Worm (Caenorhabditis elegans) whole organism, L4 larva: Measurements from ENCODE around the gene nuo-4.

ENCODE experiments used
- D1046.2 ChIP-seq: fragments of 200-800 bp; sonication (Bioruptor generic); IDR thresholded peaks from 2 replicates; pipeline ENCODE4 v1.3.6; 2022; ENCODE audit warnings: missing genetic modification characterization, missing compliant biosample characterization
- F10B5.3 ChIP-seq: sonication (generic microtip); optimal IDR thresholded peaks from 2 replicates; lab custom pipeline; 2016; ENCODE audit warnings: mild to moderate bottlenecking, missing genetic modification characterization, missing compliant biosample characterization
- F26F4.8 ChIP-seq: fragments of 200-800 bp; sonication (Bioruptor generic); conservative IDR thresholded peaks from 2 replicates; pipeline ENCODE4 v1.3.6; 2022; ENCODE audit warnings: missing genetic modification characterization, missing compliant biosample characterization
- F44E2.7 ChIP-seq: fragments of 200-800 bp; sonication (Bioruptor generic); IDR thresholded peaks from 2 replicates; pipeline ENCODE4 v2.1.2; 2022; ENCODE audit warnings: missing genetic modification characterization, missing compliant biosample characterization
- ZK337.2 ChIP-seq: fragments of 200-800 bp; sonication (Bioruptor generic); IDR thresholded peaks from 2 replicates; pipeline ENCODE4 v1.3.6; 2022; ENCODE audit warnings: missing genetic modification reagents, missing genetic modification characterization, missing compliant biosample characterization
- aha-1 ChIP-seq: fragments of 150-350 bp; peaks from one replicate; lab custom pipeline; 2014; ENCODE audit warnings: missing biosample characterization, missing genetic modification characterization
- ama-1 ChIP-seq: fragments of 150-350 bp; optimal IDR thresholded peaks from 2 replicates; lab custom pipeline; 2014; ENCODE audit warnings: inconsistent platforms, mixed read lengths
- arid-1 ChIP-seq: fragments of 200-800 bp; sonication (Bioruptor generic); conservative IDR thresholded peaks from 2 replicates; pipeline ENCODE4 v1.3.6; 2022; ENCODE audit warnings: missing genetic modification reagents, missing genetic modification characterization, missing compliant biosample characterization
- ceh-20 ChIP-seq: fragments of 200-800 bp; sonication (Bioruptor generic); IDR thresholded peaks from 2 replicates; pipeline ENCODE4 v1.3.6; 2022; ENCODE audit warnings: missing genetic modification reagents, missing genetic modification characterization, missing compliant biosample characterization
- ceh-28 ChIP-seq: fragments of 150-350 bp; optimal IDR thresholded peaks from 2 replicates; lab custom pipeline; 2014; ENCODE audit warnings: missing biosample characterization, missing genetic modification reagents, missing genetic modification characterization
- ceh-82 ChIP-seq: sonication (generic microtip); optimal IDR thresholded peaks from 2 replicates; lab custom pipeline; 2017; ENCODE audit warnings: missing biosample characterization, missing genetic modification characterization
- ces-1 ChIP-seq: fragments of 150-350 bp; sonication (generic microtip); optimal IDR thresholded peaks from 4 replicates; lab custom pipeline; 2014; ENCODE audit warnings: missing biosample characterization, missing genetic modification reagents, missing genetic modification characterization
- daf-19 ChIP-seq: fragments of 200-800 bp; sonication (Bioruptor generic); conservative IDR thresholded peaks from 2 replicates; pipeline ENCODE4 v1.3.6; 2022; ENCODE audit warnings: missing genetic modification characterization, missing compliant biosample characterization
- dmd-8 ChIP-seq: fragments of 200-800 bp; sonication (Bioruptor generic); IDR thresholded peaks from 2 replicates; pipeline ENCODE4 v1.3.6; 2022; ENCODE audit warnings: missing genetic modification characterization, missing compliant biosample characterization
- dpl-1 ChIP-seq: fragments of 150-350 bp; optimal IDR thresholded peaks from 2 replicates; lab custom pipeline; 2014; ENCODE audit warnings: missing biosample characterization, missing genetic modification reagents, missing genetic modification characterization
- egl-43 ChIP-seq: fragments of 200-800 bp; sonication (Bioruptor generic); IDR thresholded peaks from 2 replicates; pipeline ENCODE4 v1.3.6; 2022; ENCODE audit warnings: missing genetic modification reagents, missing genetic modification characterization, missing compliant biosample characterization
- fos-1 ChIP-seq: fragments of 150-350 bp; optimal IDR thresholded peaks from 2 replicates; lab custom pipeline; 2014; ENCODE audit warnings: missing biosample characterization, missing genetic modification characterization
- gei-8 ChIP-seq: fragments of 200-800 bp; sonication (Bioruptor generic); optimal IDR thresholded peaks from 2 replicates; lab custom pipeline; 2018; ENCODE audit warnings: mild to moderate bottlenecking, missing genetic modification characterization, missing compliant biosample characterization
- hif-1 ChIP-seq, 2 experiments: sonication (generic microtip); optimal IDR thresholded peaks; 2 replicates each; lab custom pipeline; 2016 to 2017; ENCODE audit warnings: missing compliant biosample characterization in 2 of 2, missing genetic modification characterization in 2 of 2, missing genetic modification reagents in 2 of 2, missing genotype in 2 of 2, mild to moderate bottlenecking in 1 of 2
- hmg-1.1 ChIP-seq: fragments of 200-800 bp; sonication (Bioruptor generic); IDR thresholded peaks from 2 replicates; pipeline ENCODE4 v1.3.6; 2022; ENCODE audit warnings: missing genetic modification reagents, missing genetic modification characterization, missing compliant biosample characterization
- jun-1 ChIP-seq: fragments of 150-350 bp; optimal IDR thresholded peaks from 2 replicates; lab custom pipeline; 2014; ENCODE audit warnings: missing biosample characterization, missing genetic modification reagents, missing genetic modification characterization
- lim-7 ChIP-seq: fragments of 200-800 bp; sonication (Bioruptor generic); IDR thresholded peaks from 2 replicates; pipeline ENCODE4 v1.3.6; 2022; ENCODE audit warnings: missing genetic modification characterization, missing compliant biosample characterization
- lin-1 ChIP-seq: fragments of 200-800 bp; sonication (Bioruptor generic); IDR thresholded peaks from 2 replicates; pipeline ENCODE4 v1.3.6; 2022; ENCODE audit warnings: missing genetic modification reagents, missing genetic modification characterization, missing compliant biosample characterization
- lin-13 ChIP-seq: fragments of 150-350 bp; optimal IDR thresholded peaks from 2 replicates; lab custom pipeline; 2014; ENCODE audit warnings: missing biosample characterization, missing genetic modification reagents, missing genetic modification characterization
- lin-38 ChIP-seq: fragments of 200-800 bp; sonication (Bioruptor generic); IDR thresholded peaks from 2 replicates; pipeline ENCODE4 v1.3.6; 2022; ENCODE audit warnings: missing genetic modification reagents, missing genetic modification characterization, missing compliant biosample characterization
- madf-5 ChIP-seq, 2 experiments: fragments of 200-800 bp; sonication (Bioruptor generic); IDR thresholded peaks; 2 replicates each; pipeline ENCODE4 v1.3.6; 2022; ENCODE audit warnings: missing compliant biosample characterization in 2 of 2, missing genetic modification characterization in 2 of 2
- mep-1 ChIP-seq: fragments of 150-350 bp; sonication (generic microtip); optimal IDR thresholded peaks from 3 replicates; lab custom pipeline; 2014; ENCODE audit warnings: missing biosample characterization, missing genetic modification characterization
- mes-2 ChIP-seq: sonication (generic microtip); optimal IDR thresholded peaks from 2 replicates; lab custom pipeline; 2016; ENCODE audit warnings: missing genotype, mild to moderate bottlenecking, missing genetic modification characterization, missing compliant biosample characterization; ENCODE audit not compliant: poor library complexity, severe bottlenecking
- mxl-3 ChIP-seq: fragments of 200-800 bp; sonication (Bioruptor generic); optimal IDR thresholded peaks from 2 replicates; lab custom pipeline; 2018; ENCODE audit warnings: mild to moderate bottlenecking, missing genetic modification characterization, missing compliant biosample characterization
- nhr-102 ChIP-seq: sonication (generic microtip); optimal IDR thresholded peaks from 2 replicates; lab custom pipeline; 2016; ENCODE audit warnings: mild to moderate bottlenecking, missing genetic modification characterization, moderate library complexity, missing compliant biosample characterization
- nhr-41 ChIP-seq: fragments of 200-800 bp; sonication (Bioruptor generic); IDR thresholded peaks from 2 replicates; pipeline ENCODE4 v1.3.6; 2022; ENCODE audit warnings: missing genetic modification reagents, missing genetic modification characterization, missing compliant biosample characterization
- nhr-42 ChIP-seq: fragments of 200-800 bp; sonication (Bioruptor generic); IDR thresholded peaks from 2 replicates; pipeline ENCODE4 v1.3.6; 2022; ENCODE audit warnings: missing genetic modification characterization, missing compliant biosample characterization
- nhr-48 ChIP-seq: sonication (generic microtip); optimal IDR thresholded peaks from 2 replicates; lab custom pipeline; 2016; ENCODE audit warnings: mild to moderate bottlenecking, missing genetic modification characterization, missing compliant biosample characterization
- nhr-6 ChIP-seq: fragments of 150-350 bp; optimal IDR thresholded peaks from 2 replicates; lab custom pipeline; 2014; ENCODE audit warnings: missing biosample characterization, missing genetic modification characterization
- nhr-76 ChIP-seq: fragments of 150-350 bp; optimal IDR thresholded peaks from 2 replicates; lab custom pipeline; 2014; ENCODE audit warnings: missing biosample characterization, missing genetic modification characterization
- nhr-77 ChIP-seq: fragments of 150-350 bp; optimal IDR thresholded peaks from 2 replicates; lab custom pipeline; 2014; ENCODE audit warnings: missing biosample characterization, missing genetic modification characterization
- pqm-1 ChIP-seq: sonication (generic microtip); optimal IDR thresholded peaks from 2 replicates; lab custom pipeline; 2017; ENCODE audit warnings: missing biosample characterization, missing genetic modification characterization
- rbr-2 ChIP-seq: sonication (generic microtip); optimal IDR thresholded peaks from 2 replicates; lab custom pipeline; 2016; ENCODE audit warnings: missing genotype, missing genetic modification characterization, missing compliant biosample characterization
- snpc-1.2 ChIP-seq: fragments of 200-800 bp; sonication (Bioruptor generic); IDR thresholded peaks from 2 replicates; pipeline ENCODE4 v1.3.6; 2022; ENCODE audit warnings: missing genetic modification reagents, missing genetic modification characterization, missing compliant biosample characterization
- spr-1 ChIP-seq: sonication (generic microtip); optimal IDR thresholded peaks from 2 replicates; lab custom pipeline; 2016; ENCODE audit warnings: mild to moderate bottlenecking, missing genetic modification characterization, missing compliant biosample characterization
- tag-97 ChIP-seq: fragments of 200-800 bp; sonication (Bioruptor generic); IDR thresholded peaks from 2 replicates; pipeline ENCODE4 v1.3.6; 2022; ENCODE audit warnings: missing genetic modification characterization, missing compliant biosample characterization
- tra-1 ChIP-seq: fragments of 200-800 bp; sonication (Bioruptor generic); IDR thresholded peaks from 2 replicates; pipeline ENCODE4 v1.3.6; 2022; ENCODE audit warnings: missing genetic modification reagents, missing genetic modification characterization, missing compliant biosample characterization
- unc-130 ChIP-seq: sonication (generic microtip); optimal IDR thresholded peaks from 2 replicates; lab custom pipeline; 2016; ENCODE audit warnings: missing genetic modification reagents, missing genetic modification characterization, missing compliant biosample characterization
- unc-39 ChIP-seq: sonication (generic microtip); optimal IDR thresholded peaks from 2 replicates; lab custom pipeline; 2017; ENCODE audit warnings: missing biosample characterization, missing genetic modification characterization
- vab-7 ChIP-seq: fragments of 200-800 bp; sonication (Bioruptor generic); IDR thresholded peaks from 2 replicates; pipeline ENCODE4 v1.3.6; 2022; ENCODE audit warnings: missing genetic modification reagents, missing genetic modification characterization, missing compliant biosample characterization
- zag-1 ChIP-seq: fragments of 150-350 bp; optimal IDR thresholded peaks from 2 replicates; lab custom pipeline; 2014; ENCODE audit warnings: missing biosample characterization, missing genetic modification characterization
- zip-2 ChIP-seq: fragments of 150-350 bp; optimal IDR thresholded peaks from 2 replicates; lab custom pipeline; 2014; ENCODE audit warnings: missing biosample characterization, missing genetic modification characterization

nuo-4 gene

DNA sequence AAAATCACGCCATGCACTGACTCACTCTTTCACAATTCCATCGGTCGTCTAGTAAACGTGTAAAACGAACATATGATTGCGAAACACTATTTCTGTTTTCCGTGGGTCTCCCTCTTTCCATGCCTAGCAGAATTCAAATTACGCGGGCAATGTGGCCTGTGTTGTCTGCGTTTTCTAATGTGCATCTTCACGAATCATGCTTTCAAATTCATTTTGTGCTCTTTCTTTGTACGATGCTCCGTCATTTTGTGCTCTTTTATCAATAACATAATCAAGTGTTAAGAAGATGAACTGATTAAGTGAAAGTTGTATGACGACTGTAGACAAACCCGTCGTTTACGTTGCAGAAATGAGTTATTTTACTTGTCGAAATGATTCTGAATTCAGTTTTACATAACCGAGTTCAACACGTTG is 7.2 kb upstream of the nuo-4 start (continued):
- TF ChIP-seq ces-1 (GFP tag; lab: Kevin White, UChicago) (no peak), unc-39 (tag; lab: Kevin White, UChicago) (no peak), gei-8 (GFP tag; lab: Kevin White, UChicago) (peak; percentile 53), zip-2 (tag; lab: Kevin White, UChicago) (no peak), aha-1 (peak; percentile 55), lim-7 (GFP tag; lab: Robert Waterston, UW) (no peak), mxl-3 (peak; percentile 67), nhr-76 (tag; lab: Kevin White, UChicago) (no peak), egl-43 (GFP tag; lab: Robert Waterston, UW) (no peak), ceh-82 (no peak), lin-1 (GFP tag; lab: Robert Waterston, UW) (peak; percentile 67), unc-130 (GFP tag; lab: Kevin White, UChicago) (no peak), dpl-1 (GFP tag; lab: Kevin White, UChicago) (peak; percentile 69), hif-1 (tag; optimal IDR thresholded peaks at IDR 0.05; lab: Kevin White, UChicago) (peak in 1 of 2 experiments; percentile 63), mep-1 (tag; lab: Kevin White, UChicago) (peak; percentile 66), ZK337.2 (GFP tag; lab: Robert Waterston, UW) (no peak), daf-19 (GFP tag; lab: Robert Waterston, UW) (no peak), arid-1 (GFP tag; lab: Robert Waterston, UW) (no peak), mes-2 (tag; lab: Kevin White, UChicago) (peak; percentile 63), F10B5.3 (no peak), nhr-102 (tag; lab: Kevin White, UChicago) (peak; percentile 77), pqm-1 (tag; lab: Kevin White, UChicago) (peak; percentile 96), hmg-1.1 (GFP tag; lab: Robert Waterston, UW) (peak; percentile 8; the same call in 1 of the 2 replicates), vab-7 (GFP tag; lab: Robert Waterston, UW) (no peak), F44E2.7 (GFP tag; lab: Robert Waterston, UW) (no peak), snpc-1.2 (GFP tag; lab: Robert Waterston, UW) (no peak), zag-1 (tag; lab: Kevin White, UChicago) (no peak), jun-1 (tag; lab: Kevin White, UChicago) (peak; percentile 29)

DNA sequence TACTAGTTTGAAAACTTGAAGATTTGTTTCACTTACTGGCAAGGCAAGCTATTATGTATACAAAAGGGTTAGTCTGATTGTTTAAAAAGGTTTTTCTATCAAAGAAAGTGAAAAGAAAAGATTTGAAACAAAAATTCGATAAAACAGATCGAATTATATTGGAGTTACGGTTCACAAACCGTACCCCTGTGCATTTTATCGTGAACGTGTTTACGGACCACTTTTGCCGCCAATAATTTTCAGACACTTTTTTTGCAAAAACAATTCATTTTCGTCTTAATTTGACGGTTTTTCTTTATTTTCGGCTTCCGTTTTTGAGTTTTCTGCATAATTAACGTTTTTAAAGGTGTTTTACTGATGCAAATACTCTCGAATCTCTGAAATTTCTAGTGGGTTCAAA is 6.7 kb upstream of the nuo-4 start:
- TF ChIP-seq dmd-8 (GFP tag; lab: Robert Waterston, UW) (no peak), unc-130 (GFP tag; lab: Kevin White, UChicago) (peak; percentile 19)

ce11 chrIII:7162065-7162762 is 3.6 kb upstream of the nuo-4 start, which contains the start of the genes syf-2 and K04G7.1:
Gene syf-2 (minus strand): TSS chrIII:7162115.
Gene K04G7.1 (plus strand): TSS chrIII:7162712.
- TF ChIP-seq nhr-76 (tag; lab: Kevin White, UChicago) (no peak), ama-1 (lab: Kevin White, UChicago) (no peak), ceh-20 (peak; percentile 66; the same call in 1 of the 2 replicates), nhr-41 (no peak), unc-130 (GFP tag; lab: Kevin White, UChicago) (peak; percentile 76), lin-1 (GFP tag; lab: Robert Waterston, UW) (peak; percentile 63), spr-1 (tag; lab: Kevin White, UChicago) (peak; percentile 23), rbr-2 (peak; percentile 87), tag-97 (no peak), D1046.2 (GFP tag; lab: Robert Waterston, UW) (peak; percentile 35; the same call in 1 of the 2 replicates), nhr-6 (tag; lab: Kevin White, UChicago) (peak; percentile 78), madf-5 (GFP tag; IDR thresholded peaks at IDR 0.05; lab: Robert Waterston, UW) (no peak), nhr-42 (GFP tag; lab: Robert Waterston, UW) (peak; percentile 86), lin-13 (GFP tag; lab: Kevin White, UChicago) (peak; percentile 98), fos-1 (tag; lab: Kevin White, UChicago) (no peak), tra-1 (GFP tag; lab: Robert Waterston, UW) (0 out of 2 replicates have a peak, but pooled peaks have one; percentile 57), mes-2 (tag; lab: Kevin White, UChicago) (peak; percentile 91), ceh-28 (no peak), nhr-48 (tag; lab: Kevin White, UChicago) (peak; percentile 28), ceh-82 (no peak), nhr-77 (tag; lab: Kevin White, UChicago) (peak; percentile 92), ces-1 (GFP tag; lab: Kevin White, UChicago) (no peak), aha-1 (peak; percentile 87), daf-19 (GFP tag; lab: Robert Waterston, UW) (no peak), lin-38 (GFP tag; lab: Robert Waterston, UW) (peak; percentile 91), F26F4.8 (GFP tag; lab: Robert Waterston, UW) (no peak)
